Worm (Caenorhabditis elegans) whole organism, L4 larva: ENCODE results near the gene srx-76.

Source experiments
- Y48G9A.11 ChIP-seq: fragments of 200-800 bp; sonication (Bioruptor generic); IDR thresholded peaks from 2 replicates; pipeline ENCODE4 v1.3.6; 2022; ENCODE audit warnings: missing genetic modification reagents, missing genetic modification characterization, missing compliant biosample characterization
- ama-1 ChIP-seq: fragments of 150-350 bp; optimal IDR thresholded peaks from 2 replicates; lab custom pipeline; 2014; ENCODE audit warnings: inconsistent platforms, mixed read lengths
- ceh-20 ChIP-seq: fragments of 200-800 bp; sonication (Bioruptor generic); IDR thresholded peaks from 2 replicates; pipeline ENCODE4 v1.3.6; 2022; ENCODE audit warnings: missing genetic modification reagents, missing genetic modification characterization, missing compliant biosample characterization
- ceh-32 ChIP-seq: sonication (generic microtip); optimal IDR thresholded peaks from 2 replicates; lab custom pipeline; 2016; ENCODE audit warnings: mild to moderate bottlenecking, missing genetic modification characterization, missing compliant biosample characterization; ENCODE audit not compliant: poor library complexity
- ceh-44 ChIP-seq: fragments of 200-800 bp; sonication (Bioruptor generic); IDR thresholded peaks from 2 replicates; pipeline ENCODE4 v1.3.6; 2022; ENCODE audit warnings: missing genetic modification reagents, missing genetic modification characterization, missing compliant biosample characterization
- ceh-62 ChIP-seq: sonication (generic microtip); optimal IDR thresholded peaks from 2 replicates; lab custom pipeline; 2017; ENCODE audit warnings: missing biosample characterization, missing genetic modification characterization
- ceh-82 ChIP-seq: sonication (generic microtip); optimal IDR thresholded peaks from 2 replicates; lab custom pipeline; 2017; ENCODE audit warnings: missing biosample characterization, missing genetic modification characterization
- daf-16 ChIP-seq, 3 experiments: sonication (generic microtip); optimal IDR thresholded peaks; 2 replicates each; lab custom pipeline; 2016 to 2017; ENCODE audit warnings: missing genetic modification characterization in 3 of 3, missing genetic modification reagents in 3 of 3, mild to moderate bottlenecking in 2 of 3, missing compliant biosample characterization in 2 of 3, missing biosample characterization in 1 of 3, moderate library complexity in 1 of 3
- dmd-6 ChIP-seq: fragments of 200-800 bp; sonication (Bioruptor generic); IDR thresholded peaks from 2 replicates; pipeline ENCODE4 v1.3.6; 2022; ENCODE audit warnings: missing genetic modification reagents, missing genetic modification characterization, missing compliant biosample characterization
- duxl-1 ChIP-seq: sonication (generic microtip); optimal IDR thresholded peaks from 2 replicates; lab custom pipeline; 2016; ENCODE audit warnings: mild to moderate bottlenecking, missing genetic modification characterization, moderate library complexity, missing compliant biosample characterization; ENCODE audit not compliant: poor library complexity
- egl-27 ChIP-seq: sonication (generic microtip); optimal IDR thresholded peaks from 3 replicates; lab custom pipeline; 2017; ENCODE audit warnings: missing biosample characterization, missing genetic modification reagents, missing genetic modification characterization
- fos-1 ChIP-seq: fragments of 150-350 bp; optimal IDR thresholded peaks from 2 replicates; lab custom pipeline; 2014; ENCODE audit warnings: missing biosample characterization, missing genetic modification characterization
- hif-1 ChIP-seq, 2 experiments: sonication (generic microtip); optimal IDR thresholded peaks; 2 replicates each; lab custom pipeline; 2016 to 2017; ENCODE audit warnings: missing compliant biosample characterization in 2 of 2, missing genetic modification characterization in 2 of 2, missing genetic modification reagents in 2 of 2, missing genotype in 2 of 2, mild to moderate bottlenecking in 1 of 2
- jun-1 ChIP-seq: fragments of 150-350 bp; optimal IDR thresholded peaks from 2 replicates; lab custom pipeline; 2014; ENCODE audit warnings: missing biosample characterization, missing genetic modification reagents, missing genetic modification characterization
- mdl-1 ChIP-seq, 2 experiments: fragments of 150-350 bp in 1 of 2; sonication (generic microtip) in 1 of 2; optimal IDR thresholded peaks; 2 replicates each; lab custom pipeline; 2014 to 2017; ENCODE audit warnings: missing biosample characterization in 2 of 2, missing genetic modification characterization in 2 of 2
- mxl-2 ChIP-seq: fragments of 200-800 bp; sonication (Bioruptor generic); conservative IDR thresholded peaks from 2 replicates; pipeline ENCODE4 v1.3.6; 2022; ENCODE audit warnings: missing genetic modification reagents, missing genetic modification characterization, missing compliant biosample characterization
- nhr-102 ChIP-seq: sonication (generic microtip); optimal IDR thresholded peaks from 2 replicates; lab custom pipeline; 2016; ENCODE audit warnings: mild to moderate bottlenecking, missing genetic modification characterization, moderate library complexity, missing compliant biosample characterization
- nhr-11 ChIP-seq: fragments of 150-350 bp; optimal IDR thresholded peaks from 2 replicates; lab custom pipeline; 2014; ENCODE audit warnings: missing biosample characterization, missing genetic modification characterization
- nhr-237 ChIP-seq: sonication (generic microtip); optimal IDR thresholded peaks from 2 replicates; lab custom pipeline; 2017; ENCODE audit warnings: missing biosample characterization, missing genetic modification characterization
- nhr-25 ChIP-seq: sonication (generic microtip); optimal IDR thresholded peaks from 2 replicates; lab custom pipeline; 2017; ENCODE audit warnings: missing genetic modification characterization, mild to moderate bottlenecking, missing compliant biosample characterization, antibody characterized with exemption, moderate library complexity, borderline replicate concordance; ENCODE audit not compliant: insufficient read depth
- nhr-28 ChIP-seq: fragments of 150-350 bp; optimal IDR thresholded peaks from 2 replicates; lab custom pipeline; 2014; ENCODE audit warnings: missing biosample characterization, missing genetic modification characterization
- nhr-42 ChIP-seq: fragments of 200-800 bp; sonication (Bioruptor generic); IDR thresholded peaks from 2 replicates; pipeline ENCODE4 v1.3.6; 2022; ENCODE audit warnings: missing genetic modification characterization, missing compliant biosample characterization
- pqm-1 ChIP-seq: sonication (generic microtip); optimal IDR thresholded peaks from 2 replicates; lab custom pipeline; 2017; ENCODE audit warnings: missing biosample characterization, missing genetic modification characterization
- rbr-2 ChIP-seq: sonication (generic microtip); optimal IDR thresholded peaks from 2 replicates; lab custom pipeline; 2016; ENCODE audit warnings: missing genotype, missing genetic modification characterization, missing compliant biosample characterization
- saeg-2 ChIP-seq: fragments of 200-800 bp; sonication (Bioruptor generic); IDR thresholded peaks from 2 replicates; pipeline ENCODE4 v1.3.6; 2022; ENCODE audit warnings: missing genetic modification reagents, missing genetic modification characterization, missing compliant biosample characterization
- skn-1 ChIP-seq: fragments of 150-350 bp; optimal IDR thresholded peaks from 2 replicates; lab custom pipeline; 2014; ENCODE audit warnings: missing biosample characterization, missing genetic modification characterization
- tag-97 ChIP-seq: fragments of 200-800 bp; sonication (Bioruptor generic); IDR thresholded peaks from 2 replicates; pipeline ENCODE4 v1.3.6; 2022; ENCODE audit warnings: missing genetic modification characterization, missing compliant biosample characterization
- unc-62 ChIP-seq, 3 experiments: fragments of 150-350 bp in 1 of 3; sonication (generic microtip); optimal IDR thresholded peaks in 2 of 3; peaks in 1 of 3; 1 replicate in 1 of 3; 2 replicates in 2 of 3; lab custom pipeline; 2014 to 2017; ENCODE audit warnings: missing biosample characterization in 3 of 3, missing genetic modification characterization in 3 of 3, missing genetic modification reagents in 3 of 3, missing genotype in 1 of 3
- zfp-2 ChIP-seq: sonication (generic microtip); optimal IDR thresholded peaks from 2 replicates; lab custom pipeline; 2016; ENCODE audit warnings: mild to moderate bottlenecking, missing genetic modification characterization, missing compliant biosample characterization
- zip-11 ChIP-seq: fragments of 200-800 bp; sonication (Bioruptor generic); IDR thresholded peaks from 2 replicates; pipeline ENCODE4 v1.3.6; 2022; ENCODE audit warnings: missing genetic modification characterization, missing compliant biosample characterization

Gene srx-76

DNA sequence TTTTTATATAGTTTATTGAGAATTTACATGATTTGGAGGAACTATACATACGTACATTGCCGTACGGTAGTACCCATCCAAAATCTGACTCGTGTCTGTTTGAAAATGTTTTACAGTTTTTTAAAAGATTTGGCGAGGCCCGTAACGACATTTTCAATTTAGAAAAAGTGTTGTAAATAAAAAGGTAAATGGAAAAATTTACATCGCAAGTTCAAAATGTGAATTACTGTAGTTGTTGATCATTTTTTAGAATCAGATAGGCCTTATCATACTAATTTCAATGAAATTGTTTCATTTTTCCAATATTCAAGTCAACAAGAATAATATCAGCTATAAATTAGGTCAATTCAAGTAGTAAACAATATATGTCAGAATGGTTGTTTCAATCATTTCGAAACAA, 28.8 kb upstream of the srx-76 start, which contains the start of gene R13H4.6:
R13H4.6 (plus strand) TSS at position 301 of the 400 bp plus-strand sequence.
- TF ChIP-seq ceh-82 (no peak), daf-16 (GFP tag; optimal IDR thresholded peaks at IDR 0.05; lab: Kevin White, UChicago) (no peak), daf-16 (tag; optimal IDR thresholded peaks at IDR 0.05; lab: Kevin White, UChicago) (peak; percentile 89), jun-1 (tag; lab: Kevin White, UChicago) (no peak)

- TF ChIP-seq nhr-42, result no peak
- TF ChIP-seq mxl-2 (GFP tag; lab: Robert Waterston, UW), result no peak
- TF ChIP-seq ceh-44 (GFP tag; lab: Robert Waterston, UW), result no peak
- no peak for TF ChIP-seq ama-1 (lab: Kevin White, UChicago)
- TF ChIP-seq ceh-82, result no peak
- no peak for TF ChIP-seq nhr-11 (tag; lab: Kevin White, UChicago)
- no peak for TF ChIP-seq ceh-32 (tag; lab: Kevin White, UChicago)
- TF ChIP-seq duxl-1 (tag; lab: Kevin White, UChicago), result no peak
Observed at ce11 chrV:11868142-11868541, 23.5 kb upstream of the srx-76 start, which contains the start of gene R13H4.7. Gene R13H4.7 (minus strand): TSS chrV:11868242.

DNA sequence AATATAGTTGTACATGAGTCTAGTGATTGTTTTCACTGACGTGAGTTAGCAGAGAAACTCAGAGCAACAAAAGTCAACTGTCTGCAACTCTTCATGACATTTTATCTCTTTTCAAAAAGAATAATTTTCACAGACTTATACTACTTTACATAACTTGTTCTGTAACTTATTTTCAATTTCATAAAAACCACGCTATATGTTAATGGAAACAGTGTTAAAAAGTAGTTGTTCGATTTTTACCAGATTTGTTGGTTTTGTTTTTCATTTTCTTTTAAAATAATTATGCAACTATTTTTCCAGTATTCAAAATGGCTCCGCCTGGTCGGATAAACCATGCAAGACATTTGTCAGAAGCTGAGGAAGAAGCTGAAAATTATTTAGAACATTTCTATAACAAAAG, 16.6 kb upstream of the srx-76 start, which contains the start of gene sulp-4:
sulp-4 (plus strand) TSS at position 301 of the 400 bp plus-strand sequence.
- TF ChIP-seq ceh-82 (no peak), ceh-20 (no peak), mxl-2 (GFP tag; lab: Robert Waterston, UW) (no peak), Y48G9A.11 (no peak), nhr-42 (no peak)

DNA sequence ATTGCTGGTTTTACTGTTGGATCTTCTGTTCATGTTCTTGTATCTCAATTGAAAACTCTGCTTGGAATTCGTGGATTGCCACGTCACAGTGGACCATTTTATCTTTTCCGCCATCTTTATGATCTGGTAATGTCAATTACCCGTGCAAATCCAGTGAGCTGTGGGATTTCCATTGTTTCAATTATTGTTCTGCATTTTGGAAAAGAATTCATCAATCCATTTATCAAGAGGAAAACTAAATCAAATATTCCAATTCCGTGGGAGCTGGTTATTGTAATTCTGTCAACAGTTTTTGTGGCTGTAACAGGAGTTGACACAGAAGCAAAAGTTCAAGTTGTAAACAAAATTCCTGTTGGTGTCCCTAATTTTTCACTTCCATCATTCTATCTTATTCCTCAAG, 15.0 kb upstream of the srx-76 start:
- TF ChIP-seq unc-62 (GFP tag; optimal IDR thresholded peaks at IDR 0.05 in 1 of 2; lab: Kevin White, UChicago) (peak in 1 of 2 experiments; percentile 92), unc-62 (tag; optimal IDR thresholded peaks at IDR 0.05; lab: Kevin White, UChicago) (no peak), skn-1 (tag; lab: Kevin White, UChicago) (no peak), tag-97 (GFP tag; lab: Robert Waterston, UW) (no peak), dmd-6 (GFP tag; lab: Robert Waterston, UW) (no peak)

ce11 chrV:11879732-11880131, 11.9 kb upstream of the srx-76 start, which contains the start of gene sulp-5:
Gene sulp-5 (plus strand): TSS chrV:11880032.
- no peak for TF ChIP-seq saeg-2 (GFP tag; lab: Robert Waterston, UW)

DNA sequence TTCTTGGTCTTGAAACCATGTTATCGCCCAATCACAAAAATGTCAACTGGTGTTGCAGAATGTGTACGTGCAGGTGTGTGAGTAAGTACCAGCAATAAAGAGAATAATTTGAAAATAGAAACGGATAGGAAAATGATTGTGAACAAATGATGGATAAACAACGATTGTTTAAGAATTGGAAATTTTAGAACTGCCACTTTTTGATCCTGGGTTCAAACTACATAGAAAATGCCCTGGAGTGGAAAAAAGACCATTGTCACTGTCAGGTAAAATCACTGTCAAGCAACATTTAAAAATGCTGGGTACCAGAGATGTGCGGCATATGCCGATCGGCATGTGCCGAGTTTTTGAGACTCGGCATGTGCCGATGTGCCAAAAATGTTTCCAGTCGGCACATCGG, 8.4 kb upstream of the srx-76 start:
- TF ChIP-seq hif-1 (tag; optimal IDR thresholded peaks at IDR 0.05; lab: Kevin White, UChicago) (no peak), nhr-28 (tag; lab: Kevin White, UChicago) (peak; percentile 33), ceh-62 (tag; lab: Kevin White, UChicago) (no peak), rbr-2 (no peak), zip-11 (GFP tag; lab: Robert Waterston, UW) (no peak), nhr-25 (tag; lab: Kevin White, UChicago) (no peak), egl-27 (tag; lab: Kevin White, UChicago) (no peak), mdl-1 (tag; optimal IDR thresholded peaks at IDR 0.05; lab: Kevin White, UChicago) (peak in 1 of 2 experiments; percentile 7), nhr-102 (tag; lab: Kevin White, UChicago) (no peak), nhr-237 (tag; lab: Kevin White, UChicago) (no peak), unc-62 (GFP tag; optimal IDR thresholded peaks at IDR 0.05 in 1 of 2; lab: Kevin White, UChicago) (peak in 1 of 2 experiments; percentile 92), unc-62 (tag; optimal IDR thresholded peaks at IDR 0.05; lab: Kevin White, UChicago) (no peak), fos-1 (tag; lab: Kevin White, UChicago) (no peak), zfp-2 (tag; lab: Kevin White, UChicago) (no peak), pqm-1 (tag; lab: Kevin White, UChicago) (no peak)
